Fruit fly (Drosophila melanogaster): Measurements from ENCODE around the gene CG42369.

dm6 chr2L:6354231-6354630, 42.8 kb downstream of the CG42369 start, which contains the start of gene ppk7:
- TF ChIP-seq kay (GFP tag; optimal IDR thresholded peaks at IDR 0.05) (no peak), CG13775 (GFP tag; optimal IDR thresholded peaks at IDR 0.05) (no peak), grau (tag; optimal IDR thresholded peaks at IDR 0.05) (no peak), ftz-f1 (GFP tag; optimal IDR thresholded peaks at IDR 0.05) (no peak)

Data from whole organism, embryonic.